Worm (Caenorhabditis elegans): Measurements from ENCODE around the gene W02A2.9.

The W02A2.9 gene

DNA sequence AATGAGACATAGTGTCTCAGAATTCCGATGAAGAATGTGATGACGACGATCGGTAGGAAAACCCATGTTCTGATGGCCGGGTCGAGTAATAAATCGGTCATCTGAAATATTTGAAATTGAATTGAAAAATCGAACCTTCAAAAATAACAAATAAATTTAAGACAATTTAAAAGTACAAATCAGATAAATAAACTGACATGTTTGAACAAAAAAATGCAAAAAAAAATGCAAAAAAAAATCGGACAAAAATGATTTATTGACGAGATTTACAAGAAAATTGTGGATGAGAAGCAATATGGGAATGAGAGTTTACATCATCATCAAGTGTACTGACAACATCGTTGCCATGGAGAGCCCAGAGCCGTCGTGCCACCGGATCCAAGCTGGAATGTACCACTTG lies 34.4 kb downstream of the W02A2.9 start, which contains the start of gene emc-3:
TSS of gene emc-3 (minus strand) at position 101 of the 400 bp plus-strand sequence.
- TF ChIP-seq elt-1 (tag; optimal IDR thresholded peaks at IDR 0.05; ENCODE audit: borderline replicate concordance, insufficient read depth) (no peak), mep-1 (tag; optimal IDR thresholded peaks at IDR 0.05) (no peak), sem-2 (GFP tag; optimal IDR thresholded peaks at IDR 0.05) (no peak), M03D4.4 (tag; optimal IDR thresholded peaks at IDR 0.05) (no peak), flh-1 (GFP tag; optimal IDR thresholded peaks at IDR 0.05) (no peak), ham-2 (GFP tag; optimal IDR thresholded peaks at IDR 0.05) (no peak)

- no peak for TF ChIP-seq ceh-43 (GFP tag; optimal IDR thresholded peaks at IDR 0.05)
- peak; percentile 91 for TF ChIP-seq ces-1 (GFP tag; optimal IDR thresholded peaks at IDR 0.05)
- TF ChIP-seq nhr-12 (tag; optimal IDR thresholded peaks at IDR 0.05): no peak
Measured at ce11 chrIV:13383763-13384436, 36.4 kb downstream of the W02A2.9 start, which contains the start of gene rab-19. Gene rab-19, minus strand, starts transcription at chrIV:13384386.

DNA sequence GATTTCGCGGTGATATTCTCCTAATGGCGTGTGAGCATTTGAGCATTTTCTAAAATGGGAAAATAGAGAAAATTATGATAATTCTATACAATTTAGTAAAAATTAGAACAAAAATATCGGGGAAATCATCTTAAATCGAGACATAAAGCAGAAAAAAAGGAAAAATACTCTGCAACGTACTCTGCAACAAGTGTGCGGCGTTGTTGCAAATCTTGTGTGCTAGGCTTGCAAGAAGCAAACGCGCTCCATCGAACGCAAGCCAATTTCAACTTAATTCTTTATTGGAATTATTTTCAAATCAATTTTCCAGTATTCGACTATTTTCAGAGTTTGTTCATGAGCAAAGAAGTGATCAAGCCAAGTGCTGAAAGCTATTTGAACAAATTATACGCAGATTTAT lies 38.6 kb downstream of the W02A2.9 start, which contains the start of the genes Y62E10A.20, Y62E10A.23 and mdt-9:
TSS of gene Y62E10A.20 (minus strand) at position 49 of the 400 bp plus-strand sequence.
TSS of gene Y62E10A.23 (plus strand) at position 282 of the 400 bp plus-strand sequence.
TSS of gene mdt-9 (plus strand) at position 338 of the 400 bp plus-strand sequence.
- TF ChIP-seq lin-32 (GFP tag; optimal IDR thresholded peaks at IDR 0.05) (no peak), ceh-39 (tag; optimal IDR thresholded peaks at IDR 0.05) (peak; percentile 78), unc-62 (GFP tag; optimal IDR thresholded peaks at IDR 0.05) (peak; percentile 43), mep-1 (tag; optimal IDR thresholded peaks at IDR 0.05) (peak; percentile 89), ces-1 (GFP tag; optimal IDR thresholded peaks at IDR 0.05) (peak; percentile 92), unc-39 (tag; optimal IDR thresholded peaks at IDR 0.05) (no peak), blmp-1 (tag; optimal IDR thresholded peaks at IDR 0.05) (peak; percentile 57), hlh-1 (tag; optimal IDR thresholded peaks at IDR 0.05) (peak; percentile 78), elt-3 (tag; optimal IDR thresholded peaks at IDR 0.05) (no peak), snpc-4 (tag; optimal IDR thresholded peaks at IDR 0.05) (no peak), tbx-8 (GFP tag; optimal IDR thresholded peaks at IDR 0.05) (no peak), cnd-1 (tag; optimal IDR thresholded peaks at IDR 0.05) (peak; percentile 58), mab-5 (tag; optimal IDR thresholded peaks at IDR 0.05) (peak; percentile 2), unc-120 (tag; optimal IDR thresholded peaks at IDR 0.05; ENCODE audit: poor library complexity, severe bottlenecking) (peak; percentile 72), ceh-83 (GFP tag; optimal IDR thresholded peaks at IDR 0.05) (peak; percentile 69), lin-13 (tag; optimal IDR thresholded peaks at IDR 0.05) (peak; percentile 63), nhr-2 (tag; optimal IDR thresholded peaks at IDR 0.05) (peak; percentile 8), nhr-28 (tag; optimal IDR thresholded peaks at IDR 0.05) (peak; percentile 62), bed-3 (GFP tag; optimal IDR thresholded peaks at IDR 0.05) (no peak), nhr-12 (tag; optimal IDR thresholded peaks at IDR 0.05) (no peak), sptf-1 (tag; optimal IDR thresholded peaks at IDR 0.05) (peak; percentile 89), pha-4 (tag; optimal IDR thresholded peaks at IDR 0.05) (peak; percentile 64), ztf-11 (tag; optimal IDR thresholded peaks at IDR 0.05) (peak; percentile 72), mls-2 (tag; optimal IDR thresholded peaks at IDR 0.05) (peak; percentile 76), nhr-237 (tag; optimal IDR thresholded peaks at IDR 0.05) (peak; percentile 66), ham-2 (GFP tag; optimal IDR thresholded peaks at IDR 0.05) (peak; percentile 85), lsy-2 (tag; optimal IDR thresholded peaks at IDR 0.05) (peak; percentile 76), drap-1 (GFP tag; optimal IDR thresholded peaks at IDR 0.05) (peak; percentile 75), ceh-43 (GFP tag; optimal IDR thresholded peaks at IDR 0.05) (peak; percentile 74), zip-8 (tag; optimal IDR thresholded peaks at IDR 0.05) (no peak), flh-1 (GFP tag; optimal IDR thresholded peaks at IDR 0.05) (peak; percentile 21), elt-1 (tag; optimal IDR thresholded peaks at IDR 0.05; ENCODE audit: borderline replicate concordance, insufficient read depth) (no peak), M03D4.4 (tag; optimal IDR thresholded peaks at IDR 0.05) (peak; percentile 80), nhr-76 (tag; optimal IDR thresholded peaks at IDR 0.05) (peak; percentile 64), sem-2 (GFP tag; optimal IDR thresholded peaks at IDR 0.05) (no peak)

Measured in whole organism, mixed stage, embryonic.